Fruit fly (Drosophila melanogaster): ENCODE data around the gene hfp.

DNA sequence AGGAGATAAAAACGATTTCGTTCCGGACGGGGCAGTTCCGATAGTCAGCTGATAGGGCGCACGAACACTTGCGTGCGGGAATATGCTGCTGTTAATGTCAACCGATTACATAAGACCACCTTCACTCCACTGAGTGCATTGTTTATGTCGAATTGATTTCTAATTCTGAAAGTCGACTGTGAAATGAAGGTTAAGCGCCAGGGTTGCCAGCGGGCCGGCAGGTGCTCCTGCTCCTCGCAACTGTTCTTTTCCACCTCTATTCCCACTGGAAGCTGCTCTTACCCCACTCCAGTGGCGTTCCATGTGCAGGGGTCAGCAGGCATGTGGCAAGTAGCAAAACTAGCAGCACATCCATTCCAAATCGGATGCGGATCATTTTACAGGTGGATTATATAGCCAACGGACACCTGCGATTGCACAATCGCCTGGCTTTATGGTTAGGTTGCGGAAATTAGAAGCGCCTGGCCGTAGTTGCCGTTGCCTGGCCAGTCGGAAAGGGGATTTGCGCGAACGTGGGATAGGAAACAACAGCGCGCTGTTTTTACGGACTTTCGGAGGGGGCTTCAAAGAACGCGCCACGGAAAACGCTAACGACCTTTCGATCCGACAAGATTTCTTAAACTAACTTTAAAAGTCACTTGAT is 14.4 kb upstream of the hfp start, which contains the start of gene cue:
- TF ChIP-seq Myc (optimal IDR thresholded peaks at IDR 0.05) (no peak), Dfd (GFP tag; optimal IDR thresholded peaks at IDR 0.05) (no peak), jim (GFP tag; optimal IDR thresholded peaks at IDR 0.05) (no peak)

Data from whole organism, wandering third instar larva.